Fruit fly (Drosophila melanogaster): Measurements from ENCODE around the gene spz.

spz gene

DNA sequence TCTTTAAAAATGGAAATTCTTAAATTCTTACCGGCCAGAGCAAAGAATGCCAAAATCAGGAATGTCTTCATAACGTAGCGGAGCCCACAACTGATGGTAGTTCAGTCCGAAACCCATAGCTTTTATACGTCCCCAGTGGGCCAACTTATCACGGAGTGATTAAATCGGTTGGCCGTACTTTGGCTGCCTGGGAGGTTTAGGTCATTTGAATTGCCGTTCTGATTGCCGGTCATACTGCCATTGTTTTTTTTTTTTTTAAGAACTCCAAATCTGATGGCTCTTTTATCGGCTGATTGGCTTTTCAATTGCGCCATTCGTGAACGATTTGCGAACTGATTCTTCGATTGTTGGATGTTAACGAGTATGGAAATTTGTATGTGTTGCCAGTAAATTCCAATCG, 46.8 kb downstream of the spz start, which contains the start of gene CG6277:
Gene CG6277, minus strand, starts transcription at position 101 of the 400 bp plus-strand sequence.
- TF ChIP-seq Snoo (tag; optimal IDR thresholded peaks at IDR 0.05), result no peak
- TF ChIP-seq CG4496 (GFP tag; IDR thresholded peaks at IDR 0.05), result no peak
- TF ChIP-seq CG14655 (GFP tag; optimal IDR thresholded peaks at IDR 0.05), result no peak
- no peak for TF ChIP-seq rn (GFP tag; IDR thresholded peaks at IDR 0.05)
- TF ChIP-seq CG34367 (tag; optimal IDR thresholded peaks at IDR 0.05), result no peak
- no peak for TF ChIP-seq CG32121 (GFP tag; IDR thresholded peaks at IDR 0.05)
- no peak for TF ChIP-seq Pif1B (GFP tag; optimal IDR thresholded peaks at IDR 0.05)
- TF ChIP-seq CG10348 (GFP tag; IDR thresholded peaks at IDR 0.05), result no peak
- TF ChIP-seq Ets98B (GFP tag; IDR thresholded peaks at IDR 0.05), result no peak
- no peak for TF ChIP-seq CG13204 (GFP tag; optimal IDR thresholded peaks at IDR 0.05)
- no peak for TF ChIP-seq EcR (GFP tag; optimal IDR thresholded peaks at IDR 0.05)
- TF ChIP-seq D1 (tag; optimal IDR thresholded peaks at IDR 0.05), result no peak

DNA sequence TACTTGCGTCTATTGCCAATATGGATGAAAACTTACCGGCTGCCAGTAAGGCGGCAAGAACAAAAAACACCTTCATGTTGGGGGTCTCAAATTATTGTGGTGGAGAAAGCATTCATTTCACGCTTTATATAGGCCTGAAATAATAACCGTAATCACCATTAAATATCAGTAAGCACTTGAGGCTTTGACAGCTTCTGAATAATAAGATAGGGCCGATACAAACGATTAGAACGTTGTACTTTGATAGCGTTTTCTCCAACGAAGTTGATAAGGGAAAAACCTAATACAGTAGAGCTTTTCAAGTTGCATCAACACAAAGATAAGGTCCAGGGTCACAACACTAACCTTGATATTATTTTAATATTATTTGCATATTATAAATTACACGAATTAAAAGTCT, 48.6 kb downstream of the spz start, which contains the start of gene CG6283:
Gene CG6283, minus strand, starts transcription at position 101 of the 400 bp plus-strand sequence.
- TF ChIP-seq CG34367 (tag; optimal IDR thresholded peaks at IDR 0.05), result no peak
- no peak for TF ChIP-seq CG13204 (GFP tag; optimal IDR thresholded peaks at IDR 0.05)
- TF ChIP-seq D1 (tag; optimal IDR thresholded peaks at IDR 0.05), result no peak
- no peak for TF ChIP-seq CG8159 (tag; optimal IDR thresholded peaks at IDR 0.05)
- no peak for TF ChIP-seq Snoo (tag; optimal IDR thresholded peaks at IDR 0.05)
- no peak for TF ChIP-seq CG10348 (GFP tag; IDR thresholded peaks at IDR 0.05)
- TF ChIP-seq Pif1B (GFP tag; optimal IDR thresholded peaks at IDR 0.05), result no peak
- TF ChIP-seq CG17806 (tag; optimal IDR thresholded peaks at IDR 0.05), result no peak
- TF ChIP-seq Ets98B (GFP tag; IDR thresholded peaks at IDR 0.05), result no peak
- TF ChIP-seq CG9948 (tag; optimal IDR thresholded peaks at IDR 0.05), result no peak
- no peak for TF ChIP-seq rn (GFP tag; IDR thresholded peaks at IDR 0.05)
- TF ChIP-seq CG4496 (GFP tag; IDR thresholded peaks at IDR 0.05), result no peak
- TF ChIP-seq CG8301 (tag; optimal IDR thresholded peaks at IDR 0.05), result no peak

- TF ChIP-seq Pif1B (GFP tag; optimal IDR thresholded peaks at IDR 0.05), result no peak
Observed at dm6 chr3R:27019701-27020172, 50.1 kb downstream of the spz start, which contains the start of gene CG17191. Gene CG17191, minus strand, starts transcription at chr3R:27019751.

DNA sequence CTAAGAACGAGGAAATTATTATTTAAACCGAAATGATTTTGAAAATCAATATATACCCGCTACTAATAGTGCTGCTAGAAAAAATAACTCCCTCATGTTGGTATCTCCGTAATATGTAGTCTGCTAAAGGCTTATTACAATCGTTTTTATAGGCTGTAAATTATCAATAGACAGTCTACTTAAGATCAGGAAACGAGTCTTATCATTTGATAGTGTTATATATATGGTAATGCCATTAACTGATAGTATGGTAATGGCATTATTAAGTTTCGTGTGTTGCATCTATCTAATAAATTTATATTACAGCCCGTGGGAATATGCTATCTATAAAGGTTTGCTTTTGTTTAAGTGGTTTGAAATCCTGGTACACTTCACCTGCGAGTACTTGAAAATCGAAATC, 51.7 kb downstream of the spz start, which contains the start of gene CG17192:
Gene CG17192, minus strand, starts transcription at position 101 of the 400 bp plus-strand sequence.
- no peak for TF ChIP-seq fd96Ca (GFP tag; IDR thresholded peaks at IDR 0.05)
- TF ChIP-seq EcR (GFP tag; optimal IDR thresholded peaks at IDR 0.05), result no peak
- no peak for TF ChIP-seq CG9948 (tag; optimal IDR thresholded peaks at IDR 0.05)
- TF ChIP-seq Pif1B (GFP tag; optimal IDR thresholded peaks at IDR 0.05), result no peak
- no peak for TF ChIP-seq CG32121 (GFP tag; IDR thresholded peaks at IDR 0.05)
- no peak for TF ChIP-seq CG8159 (tag; optimal IDR thresholded peaks at IDR 0.05)
- TF ChIP-seq CG34367 (tag; optimal IDR thresholded peaks at IDR 0.05), result no peak
- TF ChIP-seq CG15710 (tag; optimal IDR thresholded peaks at IDR 0.05), result no peak
- TF ChIP-seq rn (GFP tag; IDR thresholded peaks at IDR 0.05), result no peak
- TF ChIP-seq CG8301 (tag; optimal IDR thresholded peaks at IDR 0.05), result no peak
- no peak for TF ChIP-seq D1 (tag; optimal IDR thresholded peaks at IDR 0.05)
- TF ChIP-seq Pif1A (GFP tag; optimal IDR thresholded peaks at IDR 0.05), result no peak
- TF ChIP-seq Ets98B (GFP tag; IDR thresholded peaks at IDR 0.05), result no peak
- no peak for TF ChIP-seq CG4496 (GFP tag; IDR thresholded peaks at IDR 0.05)
- TF ChIP-seq Snoo (tag; optimal IDR thresholded peaks at IDR 0.05), result no peak
- TF ChIP-seq gl (tag; optimal IDR thresholded peaks at IDR 0.05), result no peak
- TF ChIP-seq CG12605 (GFP tag; IDR thresholded peaks at IDR 0.05), result no peak

Data from whole organism, pupa.